Fruit fly (Drosophila melanogaster): Measurements from ENCODE around the gene TyrR.
A peak's percentile ranks its signal among the peaks of the same experiment; 100 is the strongest.

- TF ChIP-seq ac (GFP tag; optimal IDR thresholded peaks at IDR 0.05) (no peak), CG32532 (GFP tag; IDR thresholded peaks at IDR 0.05) (peak; percentile 87), grn (GFP tag; optimal IDR thresholded peaks at IDR 0.05) (no peak), Stat92E (GFP tag; optimal IDR thresholded peaks at IDR 0.05) (no peak), Lpt (GFP tag; optimal IDR thresholded peaks at IDR 0.05) (no peak), CG6683 (GFP tag; optimal IDR thresholded peaks at IDR 0.05) (peak; percentile 70), CG31224 (GFP tag; IDR thresholded peaks at IDR 0.05) (peak; percentile 67), D (optimal IDR thresholded peaks at IDR 0.05) (no peak), D (GFP tag; optimal IDR thresholded peaks at IDR 0.05) (peak; percentile 72), CG12744 (GFP tag; optimal IDR thresholded peaks at IDR 0.05) (peak; percentile 67), CG3726 (GFP tag; IDR thresholded peaks at IDR 0.05) (no peak), CG17385 (GFP tag; optimal IDR thresholded peaks at IDR 0.05) (peak; percentile 83), CG17612 (GFP tag; IDR thresholded peaks at IDR 0.05) (no peak), zf30C (GFP tag; optimal IDR thresholded peaks at IDR 0.05) (peak; percentile 24)
Measured at dm6 chr3R:17798211-17798737, 35.3 kb upstream of the TyrR start, which contains the start of gene CG7379.

All from whole organism, embryonic.